Fruit fly (Drosophila melanogaster): ENCODE results near the gene CG42487.

Gene CG42487

dm6 chr3R:27921982-27922672 is 36.9 kb downstream of the CG42487 start, which contains the start of gene BCAS2:
TSS of gene BCAS2 (minus strand) at chr3R:27922356.
- TF ChIP-seq Myc (optimal IDR thresholded peaks at IDR 0.05) (peak; percentile 93), Dfd (GFP tag; optimal IDR thresholded peaks at IDR 0.05) (no peak)

dm6 chr3R:27920883-27921282 is 38.2 kb downstream of the CG42487 start, which contains the start of gene CG12259:
TSS of gene CG12259 (minus strand) at chr3R:27921089.
- TF ChIP-seq woc (GFP tag; optimal IDR thresholded peaks at IDR 0.05) (peak; percentile 6), GATAd (GFP tag; optimal IDR thresholded peaks at IDR 0.05) (no peak), OdsH (GFP tag; optimal IDR thresholded peaks at IDR 0.05) (no peak)

dm6 chr3R:27919385-27919789 is 39.7 kb downstream of the CG42487 start, which contains the start of gene Boh1:
TSS of gene Boh1 (minus strand) at chr3R:27919460.
- TF ChIP-seq Sp1 (GFP tag; optimal IDR thresholded peaks at IDR 0.05): peak; percentile 41
- peak; percentile 92 for TF ChIP-seq Myc (optimal IDR thresholded peaks at IDR 0.05)
- TF ChIP-seq Hr83 (GFP tag; optimal IDR thresholded peaks at IDR 0.05; ENCODE audit: poor library complexity, severe bottlenecking): no peak
- TF ChIP-seq OdsH (GFP tag; optimal IDR thresholded peaks at IDR 0.05): peak; percentile 28
- TF ChIP-seq woc (GFP tag; optimal IDR thresholded peaks at IDR 0.05): peak; percentile 54
- peak; percentile 45 for TF ChIP-seq HLH106 (tag; optimal IDR thresholded peaks at IDR 0.05)
- peak; percentile 53 for TF ChIP-seq rgr (GFP tag; optimal IDR thresholded peaks at IDR 0.05)
- peak in 1 of 2 experiments; percentile 9 for TF ChIP-seq foxo (GFP tag; optimal IDR thresholded peaks at IDR 0.05)
- TF ChIP-seq lola (GFP tag; optimal IDR thresholded peaks at IDR 0.05): no peak
- TF ChIP-seq CG32264 (GFP tag; optimal IDR thresholded peaks at IDR 0.05): no peak
- TF ChIP-seq sv (GFP tag; optimal IDR thresholded peaks at IDR 0.05): no peak
- peak; percentile 14 for TF ChIP-seq psq (GFP tag; optimal IDR thresholded peaks at IDR 0.05)
- peak; percentile 27 for TF ChIP-seq h (GFP tag; optimal IDR thresholded peaks at IDR 0.05)

dm6 chr3R:27916355-27917019 is 42.6 kb downstream of the CG42487 start, which contains the start of the genes CG5003 and mRpS22:
TSS of gene CG5003 (minus strand) at chr3R:27916516.
TSS of gene mRpS22 (plus strand) at chr3R:27916908.
- TF ChIP-seq ey (GFP tag; optimal IDR thresholded peaks at IDR 0.05) (no peak), OdsH (GFP tag; optimal IDR thresholded peaks at IDR 0.05) (peak; percentile 53), dmrt93B (GFP tag; optimal IDR thresholded peaks at IDR 0.05) (peak; percentile 57), Abd-B (GFP tag; optimal IDR thresholded peaks at IDR 0.05) (no peak), rgr (GFP tag; optimal IDR thresholded peaks at IDR 0.05) (peak; percentile 58), jim (GFP tag; optimal IDR thresholded peaks at IDR 0.05) (no peak), foxo (GFP tag; optimal IDR thresholded peaks at IDR 0.05) (peak in 1 of 2 experiments; percentile 77), woc (GFP tag; optimal IDR thresholded peaks at IDR 0.05) (peak; percentile 43), br (GFP tag; optimal IDR thresholded peaks at IDR 0.05) (no peak), fru (GFP tag; optimal IDR thresholded peaks at IDR 0.05) (peak; percentile 44), Sp1 (GFP tag; optimal IDR thresholded peaks at IDR 0.05) (peak; percentile 61), h (GFP tag; optimal IDR thresholded peaks at IDR 0.05) (peak; percentile 64), sage (GFP tag; optimal IDR thresholded peaks at IDR 0.05) (peak; percentile 33), psq (GFP tag; optimal IDR thresholded peaks at IDR 0.05) (peak; percentile 51), CG9705 (GFP tag; optimal IDR thresholded peaks at IDR 0.05) (no peak), Jra (GFP tag; optimal IDR thresholded peaks at IDR 0.05) (no peak), Hr83 (GFP tag; optimal IDR thresholded peaks at IDR 0.05; ENCODE audit: poor library complexity, severe bottlenecking) (peak; percentile 29), Myc (optimal IDR thresholded peaks at IDR 0.05) (peak; percentile 38), HLH106 (tag; optimal IDR thresholded peaks at IDR 0.05) (peak; percentile 75)

dm6 chr3R:27912147-27912546 is 46.9 kb downstream of the CG42487 start, which contains the start of gene mil:
TSS of gene mil (plus strand) at chr3R:27912447.
- TF ChIP-seq Vsx2 (GFP tag; optimal IDR thresholded peaks at IDR 0.05; ENCODE audit: partially characterized antibody) (no peak), lola (GFP tag; optimal IDR thresholded peaks at IDR 0.05) (no peak), Rel (GFP tag; optimal IDR thresholded peaks at IDR 0.05) (no peak), Rel (tag; optimal IDR thresholded peaks at IDR 0.05) (no peak), N (GFP tag; optimal IDR thresholded peaks at IDR 0.05) (no peak), Sp1 (GFP tag; optimal IDR thresholded peaks at IDR 0.05) (no peak), brk (GFP tag; optimal IDR thresholded peaks at IDR 0.05) (no peak)

Data from whole organism, wandering third instar larva.